Worm (Caenorhabditis elegans): ENCODE results near the gene sre-13.

Gene sre-13

ce11 chrII:14618764-14619163 lies 17.9 kb downstream of the sre-13 start:
- TF ChIP-seq ceh-8 (GFP tag; optimal IDR thresholded peaks at IDR 0.05) (no peak), fos-1 (tag; optimal IDR thresholded peaks at IDR 0.05) (no peak), lir-3 (tag; optimal IDR thresholded peaks at IDR 0.05; ENCODE audit: poor library complexity) (no peak), nhr-85 (tag) (peak; percentile 29), elt-3 (tag; optimal IDR thresholded peaks at IDR 0.05) (peak in 2 of 6 experiments; percentile 6 to 12), mab-9 (GFP tag; IDR thresholded peaks at IDR 0.05) (0 out of 2 replicates have a peak, but pooled peaks have one; percentile 32), C34B4.2 (tag; optimal IDR thresholded peaks at IDR 0.05) (no peak), nhr-11 (tag; optimal IDR thresholded peaks at IDR 0.05) (no peak), Y116A8C.19 (tag; optimal IDR thresholded peaks at IDR 0.05; ENCODE audit: borderline replicate concordance) (no peak), tbx-2 (tag; optimal IDR thresholded peaks at IDR 0.05) (no peak), efl-1 (optimal IDR thresholded peaks at IDR 0.05) (no peak), efl-1 (GFP tag; optimal IDR thresholded peaks at IDR 0.05 in 1 of 2) (no peak), pag-3 (tag; optimal IDR thresholded peaks at IDR 0.05; ENCODE audit: borderline replicate concordance, insufficient read depth) (no peak), nhr-20 (tag; optimal IDR thresholded peaks at IDR 0.05) (no peak), nhr-84 (tag; optimal IDR thresholded peaks at IDR 0.05) (no peak), rnt-1 (tag; optimal IDR thresholded peaks at IDR 0.05) (no peak), blmp-1 (tag; optimal IDR thresholded peaks at IDR 0.05) (peak; percentile 11)

- TF ChIP-seq egl-13 (tag; optimal IDR thresholded peaks at IDR 0.05) = no peak
- TF ChIP-seq zip-4 (GFP tag; optimal IDR thresholded peaks at IDR 0.05) = no peak
- no peak for TF ChIP-seq xbp-1 (tag; optimal IDR thresholded peaks at IDR 0.05)
- TF ChIP-seq lin-15B (tag; optimal IDR thresholded peaks at IDR 0.05) = no peak
- TF ChIP-seq nhr-237 (tag; optimal IDR thresholded peaks at IDR 0.05) = no peak
- no peak for TF ChIP-seq fkh-4 (tag; optimal IDR thresholded peaks at IDR 0.05; ENCODE audit: borderline replicate concordance)
- no peak for TF ChIP-seq pag-3 (tag; optimal IDR thresholded peaks at IDR 0.05; ENCODE audit: borderline replicate concordance, insufficient read depth)
- no peak for TF ChIP-seq unc-30 (tag; optimal IDR thresholded peaks at IDR 0.05)
- no peak for TF ChIP-seq ceh-90 (tag; optimal IDR thresholded peaks at IDR 0.05)
- TF ChIP-seq swsn-7 (tag; optimal IDR thresholded peaks at IDR 0.05) = no peak
- TF ChIP-seq isw-1 (GFP tag; IDR thresholded peaks at IDR 0.05) = no peak
- TF ChIP-seq sup-37 (GFP tag; optimal IDR thresholded peaks at IDR 0.05) = no peak
- no peak for TF ChIP-seq lin-35 (GFP tag; optimal IDR thresholded peaks at IDR 0.05)
- TF ChIP-seq unc-98 (GFP tag; IDR thresholded peaks at IDR 0.05) = no peak
- no peak for TF ChIP-seq irx-1 (tag; optimal IDR thresholded peaks at IDR 0.05)
- no peak for TF ChIP-seq nhr-84 (tag; optimal IDR thresholded peaks at IDR 0.05)
- TF ChIP-seq zag-1 (tag; optimal IDR thresholded peaks at IDR 0.05) = no peak
Measured at ce11 chrII:14618158-14618557, 18.5 kb downstream of the sre-13 start.

ce11 chrII:14616927-14617326 lies 19.7 kb downstream of the sre-13 start:
- peak in 1 of 2 experiments; percentile 14 for TF ChIP-seq efl-1 (optimal IDR thresholded peaks at IDR 0.05)
- TF ChIP-seq efl-1 (GFP tag; optimal IDR thresholded peaks at IDR 0.05 in 1 of 2) = peak in 1 of 2 experiments; percentile 92
- TF ChIP-seq lin-35 (GFP tag; optimal IDR thresholded peaks at IDR 0.05) = peak in 1 of 2 experiments; percentile 59
- peak; percentile 28 for TF ChIP-seq nhr-20 (tag; optimal IDR thresholded peaks at IDR 0.05)
- TF ChIP-seq nhr-85 (tag) = peak; percentile 70
- no peak for TF ChIP-seq nhr-77 (tag; optimal IDR thresholded peaks at IDR 0.05)
- TF ChIP-seq nhr-71 (tag; optimal IDR thresholded peaks at IDR 0.05) = peak; percentile 45
- peak; percentile 12 for TF ChIP-seq rnt-1 (tag; optimal IDR thresholded peaks at IDR 0.05)
- peak; percentile 0 for TF ChIP-seq C16A3.4 (tag; optimal IDR thresholded peaks at IDR 0.05)
- TF ChIP-seq grh-1 (GFP tag; IDR thresholded peaks at IDR 0.05) = 0 out of 2 replicates have a peak, but pooled peaks have one; percentile 15
- peak; percentile 39 for TF ChIP-seq snu-23 (GFP tag; optimal IDR thresholded peaks at IDR 0.05)
- TF ChIP-seq nhr-90 (tag; optimal IDR thresholded peaks at IDR 0.05; ENCODE audit: poor library complexity) = peak; percentile 61
- TF ChIP-seq pax-3 (tag; optimal IDR thresholded peaks at IDR 0.05) = no peak
- no peak for TF ChIP-seq lin-13 (GFP tag; optimal IDR thresholded peaks at IDR 0.05)

All from whole organism, L1 larva.